Fruit fly (Drosophila melanogaster) whole organism, embryonic: ENCODE results near the gene CG44001.

Source experiments
- Atf6 ChIP-seq: fragments of 200-800 bp; sonication (Bioruptor generic); IDR thresholded peaks from 2 replicates; pipeline ENCODE4 v1.3.6; 2022; ENCODE audit warnings: missing biosample characterization, missing genetic modification characterization
- CG10147 ChIP-seq: fragments of 200-800 bp; sonication (Bioruptor generic); optimal IDR thresholded peaks from 2 replicates; lab custom pipeline; 2019; ENCODE audit warnings: missing biosample characterization, mild to moderate bottlenecking, missing genetic modification characterization, moderate library complexity
- CG10267 ChIP-seq: fragments of 200-800 bp; sonication (Bioruptor generic); optimal IDR thresholded peaks from 2 replicates; lab custom pipeline; 2018; ENCODE audit warnings: missing biosample characterization, mild to moderate bottlenecking, missing genetic modification characterization, moderate library complexity
- CG10543 ChIP-seq: fragments of 200-800 bp; sonication (Bioruptor generic); optimal IDR thresholded peaks from 3 replicates; lab custom pipeline; 2017; ENCODE audit warnings: missing biosample characterization, mild to moderate bottlenecking, missing genetic modification characterization, moderate library complexity
- CG12071 ChIP-seq: fragments of 200-800 bp; sonication (Bioruptor generic); optimal IDR thresholded peaks from 3 replicates; lab custom pipeline; 2018; ENCODE audit warnings: missing biosample characterization, mild to moderate bottlenecking, missing genetic modification characterization
- CG13123 ChIP-seq: fragments of 200-800 bp; sonication (Bioruptor generic); optimal IDR thresholded peaks from 2 replicates; lab custom pipeline; 2016; ENCODE audit warnings: missing biosample characterization, missing genetic modification characterization
- CG13287 ChIP-seq: fragments of 200-800 bp; sonication (Bioruptor generic); IDR thresholded peaks from 2 replicates; pipeline ENCODE4 v1.3.6; 2022; ENCODE audit warnings: missing biosample characterization, missing genetic modification characterization; ENCODE audit not compliant: partially characterized antibody
- CG13894 ChIP-seq: fragments of 200-800 bp; sonication (Bioruptor generic); optimal IDR thresholded peaks from 3 replicates; lab custom pipeline; 2018; ENCODE audit warnings: missing biosample characterization, mild to moderate bottlenecking, missing genetic modification characterization, moderate library complexity
- CG14710 ChIP-seq: fragments of 200-800 bp; sonication (Bioruptor generic); optimal IDR thresholded peaks from 3 replicates; lab custom pipeline; 2019; ENCODE audit warnings: missing biosample characterization, mild to moderate bottlenecking, missing genetic modification characterization, moderate library complexity
- CG14965 ChIP-seq: fragments of 200-800 bp; sonication (Bioruptor generic); optimal IDR thresholded peaks from 2 replicates; lab custom pipeline; 2016; ENCODE audit warnings: missing biosample characterization, missing genetic modification characterization, borderline replicate concordance
- CG1603 ChIP-seq: fragments of 200-800 bp; sonication (Bioruptor generic); optimal IDR thresholded peaks from 2 replicates; lab custom pipeline; 2019; ENCODE audit warnings: missing biosample characterization, mild to moderate bottlenecking, missing genetic modification characterization, moderate library complexity
- CG17186 ChIP-seq: fragments of 200-800 bp; sonication (Bioruptor generic); optimal IDR thresholded peaks from 3 replicates; lab custom pipeline; 2017; ENCODE audit warnings: missing biosample characterization, missing genetic modification reagents, missing genetic modification characterization
- CG2129 ChIP-seq: fragments of 200-800 bp; sonication (Bioruptor generic); IDR thresholded peaks from 2 replicates; pipeline ENCODE4 v1.3.6; 2022; ENCODE audit warnings: missing biosample characterization, missing genetic modification characterization; ENCODE audit not compliant: partially characterized antibody
- CG2199 ChIP-seq: fragments of 200-800 bp; sonication (Bioruptor generic); IDR thresholded peaks from 3 replicates; pipeline ENCODE4 v1.3.6; 2022; ENCODE audit warnings: missing biosample characterization, missing genetic modification characterization
- CG2202 ChIP-seq: fragments of 200-800 bp; sonication (Bioruptor generic); optimal IDR thresholded peaks from 2 replicates; lab custom pipeline; 2018; ENCODE audit warnings: missing biosample characterization, mild to moderate bottlenecking, missing genetic modification characterization
- CG31365 ChIP-seq: fragments of 200-800 bp; sonication (Bioruptor generic); optimal IDR thresholded peaks from 2 replicates; lab custom pipeline; 2018; ENCODE audit warnings: missing biosample characterization, mild to moderate bottlenecking, missing genetic modification characterization
- CG4617 ChIP-seq: fragments of 200-800 bp; sonication (Bioruptor generic); optimal IDR thresholded peaks from 3 replicates; lab custom pipeline; 2016; ENCODE audit warnings: missing biosample characterization, missing genetic modification characterization, borderline replicate concordance
- CG4820 ChIP-seq: fragments of 200-800 bp; sonication (Bioruptor generic); optimal IDR thresholded peaks from 3 replicates; lab custom pipeline; 2016; ENCODE audit warnings: missing biosample characterization, missing genetic modification characterization
- CG6683 ChIP-seq: fragments of 200-800 bp; sonication (Bioruptor generic); optimal IDR thresholded peaks from 2 replicates; lab custom pipeline; 2017; ENCODE audit warnings: missing biosample characterization, mild to moderate bottlenecking, missing genetic modification characterization, missing genetic modification reagents
- CG7987 ChIP-seq: fragments of 200-800 bp; sonication (Bioruptor generic); optimal IDR thresholded peaks from 2 replicates; lab custom pipeline; 2018; ENCODE audit warnings: missing biosample characterization, mild to moderate bottlenecking, missing genetic modification characterization, moderate library complexity
- D19A ChIP-seq: fragments of 200-800 bp; optimal IDR thresholded peaks from 3 replicates; lab custom pipeline; 2019; ENCODE audit warnings: missing biosample characterization, mild to moderate bottlenecking, missing genetic modification characterization, moderate library complexity
- Ets97D ChIP-seq: fragments of 200-800 bp; sonication (Bioruptor generic); optimal IDR thresholded peaks from 3 replicates; lab custom pipeline; 2016; ENCODE audit warnings: missing biosample characterization, missing genetic modification characterization
- Med ChIP-seq: fragments of 200-800 bp; sonication (Bioruptor generic); peaks from one replicate; lab custom pipeline; 2016; ENCODE audit warnings: missing biosample characterization, missing genetic modification characterization, mild to moderate bottlenecking, inconsistent platforms, moderate library complexity
- Meics ChIP-seq: fragments of 200-800 bp; sonication (Bioruptor generic); optimal IDR thresholded peaks from 2 replicates; lab custom pipeline; 2017; ENCODE audit warnings: missing biosample characterization, mild to moderate bottlenecking, missing genetic modification characterization
- Myb ChIP-seq: fragments of 200-800 bp; sonication (Bioruptor generic); optimal IDR thresholded peaks from 2 replicates; lab custom pipeline; 2016; ENCODE audit warnings: missing biosample characterization, missing genetic modification characterization
- Nf-YC ChIP-seq: fragments of 200-800 bp; optimal IDR thresholded peaks from 3 replicates; lab custom pipeline; 2019; ENCODE audit warnings: missing biosample characterization, mild to moderate bottlenecking, missing genetic modification characterization, moderate library complexity
- Oli ChIP-seq: fragments of 200-800 bp; sonication (Bioruptor generic); optimal IDR thresholded peaks from 2 replicates; lab custom pipeline; 2018; ENCODE audit warnings: missing biosample characterization, mild to moderate bottlenecking, missing genetic modification characterization, moderate library complexity
- Opbp ChIP-seq: fragments of 200-800 bp; sonication (Bioruptor generic); IDR thresholded peaks from 3 replicates; pipeline ENCODE4 v1.3.6; 2022; ENCODE audit warnings: missing biosample characterization, missing genetic modification characterization; ENCODE audit not compliant: partially characterized antibody
- Sry-δ ChIP-seq: fragments of 200-800 bp; sonication (Bioruptor generic); optimal IDR thresholded peaks from 2 replicates; lab custom pipeline; 2016; ENCODE audit warnings: missing biosample characterization, missing genetic modification characterization
- al ChIP-seq: fragments of 200-800 bp; sonication (Bioruptor generic); IDR thresholded peaks from 2 replicates; pipeline ENCODE4 v1.3.6; 2022; ENCODE audit warnings: missing biosample characterization, missing genetic modification characterization
- ato ChIP-seq: fragments of 200-800 bp; sonication (Bioruptor generic); IDR thresholded peaks from 2 replicates; pipeline ENCODE4 v1.3.6; 2022; ENCODE audit warnings: missing biosample characterization, missing genetic modification characterization; ENCODE audit not compliant: partially characterized antibody
- az2 ChIP-seq: fragments of 200-800 bp; sonication (Bioruptor generic); optimal IDR thresholded peaks from 3 replicates; lab custom pipeline; 2016; ENCODE audit warnings: missing biosample characterization, missing genetic modification characterization
- bbx ChIP-seq: fragments of 200-800 bp; sonication (Bioruptor generic); IDR thresholded peaks from 2 replicates; pipeline ENCODE4 v1.3.6; 2022; ENCODE audit warnings: missing biosample characterization, missing genetic modification characterization; ENCODE audit not compliant: partially characterized antibody
- cwo ChIP-seq: fragments of 200-800 bp; sonication (Bioruptor generic); optimal IDR thresholded peaks from 3 replicates; lab custom pipeline; 2017; ENCODE audit warnings: missing biosample characterization, missing genetic modification characterization, mild to moderate bottlenecking, moderate library complexity, missing genetic modification reagents
- gfzf ChIP-seq: fragments of 200-800 bp; sonication (Bioruptor generic); optimal IDR thresholded peaks from 2 replicates; lab custom pipeline; 2016; ENCODE audit warnings: missing biosample characterization, mild to moderate bottlenecking, missing genetic modification characterization, moderate library complexity
- gro ChIP-seq: fragments of 200-800 bp; sonication (Bioruptor generic); optimal IDR thresholded peaks from 2 replicates; lab custom pipeline; 2016; ENCODE audit warnings: missing biosample characterization, missing genetic modification characterization
- gsb ChIP-seq: fragments of 200-800 bp; sonication (Bioruptor generic); IDR thresholded peaks from 2 replicates; pipeline ENCODE4 v1.3.6; 2022; ENCODE audit warnings: missing biosample characterization, missing genetic modification characterization
- hbn ChIP-seq: fragments of 200-800 bp; sonication (Bioruptor generic); IDR thresholded peaks from 2 replicates; pipeline ENCODE4 v1.3.6; 2022; ENCODE audit warnings: missing biosample characterization, missing genetic modification characterization; ENCODE audit not compliant: partially characterized antibody
- knrl ChIP-seq: fragments of 200-800 bp; sonication (Bioruptor generic); IDR thresholded peaks from 3 replicates; pipeline ENCODE4 v1.3.6; 2022; ENCODE audit warnings: missing biosample characterization, missing genetic modification characterization; ENCODE audit not compliant: partially characterized antibody
- lab ChIP-seq: fragments of 200-800 bp; sonication (Bioruptor generic); optimal IDR thresholded peaks from 3 replicates; lab custom pipeline; 2017; ENCODE audit warnings: missing biosample characterization, missing genetic modification characterization, mild to moderate bottlenecking, moderate library complexity, missing genetic modification reagents
- lbe ChIP-seq: fragments of 200-800 bp; sonication (Bioruptor generic); optimal IDR thresholded peaks from 2 replicates; lab custom pipeline; 2016; ENCODE audit warnings: missing biosample characterization, mild to moderate bottlenecking, missing genetic modification characterization
- mld ChIP-seq: fragments of 200-800 bp; sonication (Bioruptor generic); IDR thresholded peaks from 3 replicates; pipeline ENCODE4 v1.3.6; 2022; ENCODE audit warnings: missing biosample characterization, missing genetic modification characterization; ENCODE audit not compliant: partially characterized antibody
- oc ChIP-seq: fragments of 200-800 bp; sonication (Bioruptor generic); optimal IDR thresholded peaks from 2 replicates; lab custom pipeline; 2018; ENCODE audit warnings: missing biosample characterization, mild to moderate bottlenecking, missing genetic modification characterization, moderate library complexity
- pzg ChIP-seq: fragments of 200-800 bp; sonication (Bioruptor generic); optimal IDR thresholded peaks from 3 replicates; lab custom pipeline; 2018; ENCODE audit warnings: missing biosample characterization, mild to moderate bottlenecking, missing genetic modification characterization, moderate library complexity
- sens ChIP-seq: fragments of 200-800 bp; sonication (Bioruptor generic); peaks from one replicate; lab custom pipeline; 2016; ENCODE audit warnings: missing biosample characterization, missing genetic modification characterization
- stwl ChIP-seq: fragments of 200-800 bp; sonication (Bioruptor generic); optimal IDR thresholded peaks from 3 replicates; lab custom pipeline; 2018; ENCODE audit warnings: missing biosample characterization, mild to moderate bottlenecking, missing genetic modification characterization, moderate library complexity
- sug ChIP-seq: fragments of 200-800 bp; optimal IDR thresholded peaks from 2 replicates; lab custom pipeline; 2019; ENCODE audit warnings: missing biosample characterization, mild to moderate bottlenecking, missing genetic modification characterization, moderate library complexity
- trem ChIP-seq: fragments of 200-800 bp; optimal IDR thresholded peaks from 3 replicates; lab custom pipeline; 2019; ENCODE audit warnings: missing biosample characterization, mild to moderate bottlenecking, missing genetic modification characterization, moderate library complexity
- unc-4 ChIP-seq: fragments of 200-800 bp; sonication (Bioruptor generic); IDR thresholded peaks from 2 replicates; pipeline ENCODE4 v1.3.6; 2022; ENCODE audit warnings: missing biosample characterization, missing genetic modification characterization; ENCODE audit not compliant: partially characterized antibody

CG44001 gene

DNA sequence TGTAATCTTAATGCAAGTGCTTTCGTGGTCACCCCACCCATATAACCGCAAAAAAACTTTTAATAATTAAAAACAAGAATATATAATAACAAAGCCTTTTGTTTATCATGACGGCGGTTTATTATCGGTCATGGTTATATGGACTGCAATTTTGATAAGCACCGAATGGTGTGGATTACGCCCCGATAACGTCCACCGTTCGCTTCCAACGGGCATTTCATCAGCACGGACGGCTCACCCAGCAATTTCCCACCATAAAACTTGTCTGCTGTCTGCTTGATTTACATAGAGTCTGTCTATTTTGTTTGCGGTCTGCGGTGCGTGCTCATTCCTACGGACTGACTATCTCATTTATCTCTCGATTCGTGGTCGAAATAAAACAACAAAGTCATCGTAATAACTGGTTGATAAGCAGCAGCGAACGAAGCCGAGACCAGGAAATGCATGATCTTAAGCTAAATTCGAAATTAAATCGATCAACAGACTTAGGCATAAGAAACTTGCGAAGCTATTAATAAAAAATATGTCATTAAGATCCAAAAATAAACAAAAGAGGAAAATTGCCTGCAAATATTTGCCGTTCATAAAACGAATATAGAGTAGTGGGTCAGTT is 52.4 kb downstream of the CG44001 start (continued):
- TF ChIP-seq CG14965 (GFP tag; lab: Kevin White, UChicago) (no peak), az2 (GFP tag; lab: Kevin White, UChicago) (no peak), lbe (GFP tag; lab: Kevin White, UChicago) (peak; percentile 8), CG6683 (GFP tag; lab: Kevin White, UChicago) (no peak), sug (tag; lab: Kevin White, UChicago) (peak; percentile 54), gsb (no peak), gro (GFP tag; lab: Kevin White, UChicago) (peak; percentile 26), Meics (peak; percentile 12), CG10147 (GFP tag; lab: Kevin White, UChicago) (no peak), oc (tag; lab: Kevin White, UChicago) (peak; percentile 17), D19A (tag; lab: Kevin White, UChicago) (peak; percentile 5), al (no peak), CG12071 (GFP tag; lab: Kevin White, UChicago) (peak; percentile 10), CG13894 (tag; lab: Kevin White, UChicago) (peak; percentile 65), CG7987 (peak; percentile 21), Nf-YC (peak; percentile 8), CG31365 (tag; lab: Kevin White, UChicago) (no peak), CG10543 (GFP tag; lab: Kevin White, UChicago) (peak; percentile 74), CG4820 (no peak), CG13123 (no peak), CG2199 (0 out of 3 replicates have a peak, but pooled peaks have one; percentile 14), cwo (peak; percentile 71), Atf6 (0 out of 2 replicates have a peak, but pooled peaks have one; percentile 22), CG2202 (tag; lab: Kevin White, UChicago) (no peak), lab (peak; percentile 14), CG2129 (GFP tag; lab: Robert Waterston, UW) (no peak), Myb (no peak)

- peak; percentile 53; the same call in 1 of the 2 replicates for TF ChIP-seq ato (GFP tag; lab: Robert Waterston, UW)
- peak; percentile 94 for TF ChIP-seq bbx (GFP tag; lab: Robert Waterston, UW)
- TF ChIP-seq CG1603 (tag; lab: Kevin White, UChicago): peak; percentile 53
- TF ChIP-seq Oli (tag; lab: Kevin White, UChicago): no peak
- TF ChIP-seq mld (GFP tag; lab: Robert Waterston, UW): peak; percentile 65; the same call in 1 of the 3 replicates
- TF ChIP-seq hbn: peak; percentile 91
- TF ChIP-seq CG17186: peak; percentile 86
- peak; percentile 76 for TF ChIP-seq knrl (GFP tag; lab: Robert Waterston, UW)
- peak; percentile 90 for TF ChIP-seq unc-4 (GFP tag; lab: Robert Waterston, UW)
- TF ChIP-seq CG10267: peak; percentile 17
- TF ChIP-seq Med: peak; percentile 67
- peak; percentile 92 for TF ChIP-seq CG13287 (GFP tag; lab: Robert Waterston, UW)
- TF ChIP-seq trem (tag; lab: Kevin White, UChicago): peak; percentile 65
- peak; percentile 12 for TF ChIP-seq CG14710 (tag; lab: Kevin White, UChicago)
- TF ChIP-seq pzg (GFP tag; lab: Kevin White, UChicago): peak; percentile 71
- peak; percentile 24 for TF ChIP-seq lab
- peak; percentile 30 for TF ChIP-seq stwl (tag; lab: Kevin White, UChicago)
- TF ChIP-seq sens (GFP tag; lab: Kevin White, UChicago): peak; percentile 64
- peak; percentile 90 for TF ChIP-seq Sry-δ (GFP tag; lab: Kevin White, UChicago)
- TF ChIP-seq CG4617 (GFP tag; lab: Kevin White, UChicago): peak; percentile 39
- peak; percentile 87 for TF ChIP-seq Opbp (GFP tag; lab: Robert Waterston, UW)
- peak; percentile 6 for TF ChIP-seq Ets97D (GFP tag; lab: Kevin White, UChicago)
- TF ChIP-seq gfzf (GFP tag; lab: Kevin White, UChicago): peak; percentile 39
Measured at dm6 chr2L:5096222-5096621, 53.2 kb downstream of the CG44001 start, which contains the start of gene CG4230. CG4230 (plus strand) TSS chr2L:5096227.
